Worm (Caenorhabditis elegans) whole organism, L1 larva: ENCODE measurements around the gene C50F4.10.

ENCODE experiments used
- ceh-8 ChIP-seq: fragments of 200-800 bp; sonication (Bioruptor generic); optimal IDR thresholded peaks from 2 replicates; lab custom pipeline; 2018; ENCODE audit warnings: mild to moderate bottlenecking, missing genetic modification characterization, moderate library complexity, missing compliant biosample characterization
- ceh-82 ChIP-seq, 3 experiments: fragments of 150-350 bp in 1 of 3; sonication (generic microtip) in 2 of 3; optimal IDR thresholded peaks; 2 replicates each; lab custom pipeline; 2014 to 2017; ENCODE audit warnings: missing biosample characterization in 3 of 3, missing genetic modification characterization in 3 of 3
- dsc-1 ChIP-seq: sonication (generic microtip); optimal IDR thresholded peaks from 2 replicates; lab custom pipeline; 2016; ENCODE audit warnings: mild to moderate bottlenecking, missing genetic modification characterization, missing compliant biosample characterization
- lin-13 ChIP-seq: fragments of 150-350 bp; optimal IDR thresholded peaks from 2 replicates; lab custom pipeline; 2014; ENCODE audit warnings: missing biosample characterization, missing genetic modification reagents, missing genetic modification characterization
- lsy-2 ChIP-seq, 2 experiments: fragments of 150-350 bp; optimal IDR thresholded peaks; 2 replicates each; lab custom pipeline; 2014; ENCODE audit warnings: missing biosample characterization in 2 of 2, missing genetic modification characterization in 2 of 2
- mdl-1 ChIP-seq, 2 experiments: fragments of 150-350 bp; optimal IDR thresholded peaks; 2 replicates each; lab custom pipeline; 2014 to 2017; ENCODE audit warnings: missing biosample characterization in 2 of 2, missing genetic modification characterization in 2 of 2, inconsistent platforms in 1 of 2
- nhr-12 ChIP-seq: sonication (generic microtip); optimal IDR thresholded peaks from 2 replicates; lab custom pipeline; 2017; ENCODE audit warnings: missing biosample characterization, missing genetic modification characterization
- nhr-237 ChIP-seq: fragments of 150-350 bp; optimal IDR thresholded peaks from 2 replicates; lab custom pipeline; 2014; ENCODE audit warnings: missing biosample characterization, missing genetic modification characterization
- nhr-47 ChIP-seq: sonication (generic microtip); optimal IDR thresholded peaks from 2 replicates; lab custom pipeline; 2016; ENCODE audit warnings: mild to moderate bottlenecking, missing genetic modification characterization, moderate library complexity, missing compliant biosample characterization
- rnt-1 ChIP-seq: sonication (generic microtip); optimal IDR thresholded peaks from 2 replicates; lab custom pipeline; 2016; ENCODE audit warnings: mild to moderate bottlenecking, missing genetic modification characterization, moderate library complexity, missing compliant biosample characterization
- snpc-4 ChIP-seq: fragments of 150-350 bp; optimal IDR thresholded peaks from 2 replicates; lab custom pipeline; 2014; ENCODE audit warnings: missing biosample characterization, missing genetic modification characterization

- TF ChIP-seq mdl-1 (tag; optimal IDR thresholded peaks at IDR 0.05; lab: Kevin White, UChicago), result no peak
- no peak for TF ChIP-seq rnt-1
- no peak for TF ChIP-seq lin-13 (GFP tag; lab: Kevin White, UChicago)
- no peak for TF ChIP-seq snpc-4 (tag; lab: Kevin White, UChicago)
- no peak for TF ChIP-seq dsc-1
- no peak for TF ChIP-seq ceh-8 (GFP tag; lab: Kevin White, UChicago)
- TF ChIP-seq lsy-2 (tag; optimal IDR thresholded peaks at IDR 0.05; lab: Kevin White, UChicago), result no peak
- no peak for TF ChIP-seq nhr-47
- TF ChIP-seq nhr-237 (tag; lab: Kevin White, UChicago), result no peak
- TF ChIP-seq nhr-12, result no peak
- no peak for TF ChIP-seq ceh-82 (tag; optimal IDR thresholded peaks at IDR 0.05; lab: Kevin White, UChicago)
Observed at ce11 chrV:9531477-9531876, at the start of gene C50F4.10, which contains the start of gene pfk-1.2.
